Worm (Caenorhabditis elegans) whole organism, young adult: ENCODE measurements around the gene mlc-2.

Experiments
- B0035.1 ChIP-seq: sonication (generic microtip); optimal IDR thresholded peaks from 2 replicates; lab custom pipeline; 2016; ENCODE audit warnings: missing genetic modification characterization, mild to moderate bottlenecking, missing compliant biosample characterization, missing genotype, missing genetic modification reagents
- D2030.7 ChIP-seq: fragments of 200-800 bp; sonication (Bioruptor generic); IDR thresholded peaks from 2 replicates; pipeline ENCODE4 v1.3.6; 2022; ENCODE audit warnings: missing genetic modification reagents, missing genetic modification characterization, missing compliant biosample characterization
- F23B12.7 ChIP-seq: sonication (generic microtip); optimal IDR thresholded peaks from 2 replicates; lab custom pipeline; 2017; ENCODE audit warnings: missing genetic modification characterization, mild to moderate bottlenecking, missing compliant biosample characterization, antibody characterized with exemption, moderate library complexity; ENCODE audit not compliant: insufficient read depth
- K12H6.12 ChIP-seq: fragments of 200-800 bp; sonication (Bioruptor generic); optimal IDR thresholded peaks from 2 replicates; lab custom pipeline; 2018; ENCODE audit warnings: mild to moderate bottlenecking, missing genetic modification characterization, missing compliant biosample characterization
- T07F8.4 ChIP-seq: sonication (generic microtip); optimal IDR thresholded peaks from 2 replicates; lab custom pipeline; 2016; ENCODE audit warnings: mild to moderate bottlenecking, missing genetic modification characterization, moderate library complexity, missing compliant biosample characterization
- ama-1 ChIP-seq, 3 experiments: fragments of 150-350 bp in 1 of 3; sonication (generic microtip) in 2 of 3; optimal IDR thresholded peaks; 2 replicates each; lab custom pipeline; 2014 to 2018; ENCODE audit warnings: missing biosample characterization in 2 of 3, missing genetic modification characterization in 2 of 3, missing genetic modification reagents in 2 of 3
- aptf-2 ChIP-seq: fragments of 200-800 bp; sonication (Bioruptor generic); conservative IDR thresholded peaks from 2 replicates; pipeline ENCODE4 v1.3.6; 2022; ENCODE audit warnings: missing genetic modification reagents, missing genetic modification characterization, missing compliant biosample characterization
- cebp-1 ChIP-seq, 2 experiments: fragments of 200-800 bp in 1 of 2; sonication (Bioruptor generic) in 1 of 2; sonication (generic microtip) in 1 of 2; IDR thresholded peaks in 1 of 2; optimal IDR thresholded peaks in 1 of 2; 2 replicates each; pipeline versions ENCODE4 v1.3.6 to Lab custom; 2017 to 2022; ENCODE audit warnings: missing compliant biosample characterization in 2 of 2, missing genetic modification characterization in 2 of 2, mild to moderate bottlenecking in 1 of 2, missing genetic modification reagents in 1 of 2, moderate library complexity in 1 of 2
- ceh-27 ChIP-seq: fragments of 200-800 bp; sonication (Bioruptor generic); optimal IDR thresholded peaks from 2 replicates; lab custom pipeline; 2018; ENCODE audit warnings: mild to moderate bottlenecking, missing genetic modification characterization, moderate library complexity, missing compliant biosample characterization
- dox-1 ChIP-seq: fragments of 200-800 bp; sonication (Bioruptor generic); IDR thresholded peaks from 2 replicates; pipeline ENCODE4 v1.3.6; 2022; ENCODE audit warnings: missing genetic modification reagents, missing genetic modification characterization, missing compliant biosample characterization
- dpff-1 ChIP-seq: sonication (generic microtip); optimal IDR thresholded peaks from 2 replicates; lab custom pipeline; 2017; ENCODE audit warnings: mild to moderate bottlenecking, missing genetic modification characterization, missing compliant biosample characterization
- ekl-4 ChIP-seq: fragments of 200-800 bp; sonication (Bioruptor generic); IDR thresholded peaks from 2 replicates; pipeline ENCODE4 v1.3.6; 2022; ENCODE audit warnings: missing genetic modification reagents, missing genetic modification characterization, missing compliant biosample characterization
- ets-4 ChIP-seq: fragments of 200-800 bp; sonication (Bioruptor generic); optimal IDR thresholded peaks from 2 replicates; lab custom pipeline; 2018; ENCODE audit warnings: mild to moderate bottlenecking, missing genetic modification characterization, missing compliant biosample characterization
- gei-17 ChIP-seq: fragments of 200-800 bp; sonication (Bioruptor generic); optimal IDR thresholded peaks from 2 replicates; lab custom pipeline; 2018; ENCODE audit warnings: mild to moderate bottlenecking, missing genetic modification characterization, missing compliant biosample characterization
- hmg-1.2 ChIP-seq: fragments of 200-800 bp; sonication (Bioruptor generic); IDR thresholded peaks from 2 replicates; pipeline ENCODE4 v1.3.6; 2022; ENCODE audit warnings: missing genetic modification reagents, missing genetic modification characterization, missing compliant biosample characterization
- hmg-20 ChIP-seq: fragments of 200-800 bp; sonication (Bioruptor generic); IDR thresholded peaks from 2 replicates; pipeline ENCODE4 v1.3.6; 2022; ENCODE audit warnings: missing genetic modification reagents, missing genetic modification characterization, missing compliant biosample characterization
- lin-40 ChIP-seq: sonication (generic microtip); optimal IDR thresholded peaks from 2 replicates; lab custom pipeline; 2016; ENCODE audit warnings: missing genetic modification characterization, mild to moderate bottlenecking, missing compliant biosample characterization, missing genotype, missing genetic modification reagents
- lin-54 ChIP-seq: fragments of 200-800 bp; sonication (Bioruptor generic); optimal IDR thresholded peaks from 2 replicates; lab custom pipeline; 2018; ENCODE audit warnings: mild to moderate bottlenecking, missing genetic modification characterization, missing compliant biosample characterization
- madf-10 ChIP-seq: sonication (generic microtip); optimal IDR thresholded peaks from 2 replicates; lab custom pipeline; 2016; ENCODE audit warnings: mild to moderate bottlenecking, missing genetic modification characterization, missing compliant biosample characterization
- mxl-1 ChIP-seq: sonication (generic microtip); optimal IDR thresholded peaks from 2 replicates; lab custom pipeline; 2016; ENCODE audit warnings: missing genetic modification characterization, missing compliant biosample characterization
- nfya-2 ChIP-seq: fragments of 200-800 bp; sonication (Bioruptor generic); IDR thresholded peaks from 2 replicates; pipeline ENCODE4 v1.3.6; 2022; ENCODE audit warnings: missing genetic modification reagents, missing genetic modification characterization, missing compliant biosample characterization
- nhr-179 ChIP-seq: sonication (generic microtip); optimal IDR thresholded peaks from 2 replicates; lab custom pipeline; 2016; ENCODE audit warnings: mild to moderate bottlenecking, missing genetic modification characterization, missing compliant biosample characterization
- nhr-80 ChIP-seq: sonication (generic microtip); optimal IDR thresholded peaks from 2 replicates; lab custom pipeline; 2016; ENCODE audit warnings: missing genetic modification characterization, missing compliant biosample characterization
- somi-1 ChIP-seq: fragments of 200-800 bp; sonication (Bioruptor generic); optimal IDR thresholded peaks from 2 replicates; lab custom pipeline; 2018; ENCODE audit warnings: mild to moderate bottlenecking, missing genetic modification characterization, missing compliant biosample characterization
- sptf-2 ChIP-seq: fragments of 200-800 bp; sonication (Bioruptor generic); optimal IDR thresholded peaks from 2 replicates; lab custom pipeline; 2018; ENCODE audit warnings: mild to moderate bottlenecking, missing genetic modification characterization, missing compliant biosample characterization
- tbp1 ChIP-seq: fragments of 200-800 bp; sonication (Bioruptor generic); optimal IDR thresholded peaks from 2 replicates; lab custom pipeline; 2018; ENCODE audit warnings: mild to moderate bottlenecking, missing genetic modification characterization, missing compliant biosample characterization
- tbx-9 ChIP-seq: sonication (generic microtip); optimal IDR thresholded peaks from 2 replicates; lab custom pipeline; 2016; ENCODE audit warnings: borderline replicate concordance, missing genetic modification characterization, inconsistent platforms, missing compliant biosample characterization
- tlf-1 ChIP-seq: fragments of 200-800 bp; sonication (Bioruptor generic); optimal IDR thresholded peaks from 2 replicates; lab custom pipeline; 2018; ENCODE audit warnings: mild to moderate bottlenecking, missing genetic modification characterization, missing compliant biosample characterization
- zim-3 ChIP-seq: sonication (generic microtip); optimal IDR thresholded peaks from 2 replicates; lab custom pipeline; 2017; ENCODE audit warnings: mild to moderate bottlenecking, missing genetic modification characterization, moderate library complexity, missing compliant biosample characterization
- ztf-28 ChIP-seq: fragments of 200-800 bp; sonication (Bioruptor generic); IDR thresholded peaks from 2 replicates; pipeline ENCODE4 v1.3.6; 2022; ENCODE audit warnings: missing genetic modification reagents, missing genetic modification characterization, missing compliant biosample characterization

Gene mlc-2

DNA sequence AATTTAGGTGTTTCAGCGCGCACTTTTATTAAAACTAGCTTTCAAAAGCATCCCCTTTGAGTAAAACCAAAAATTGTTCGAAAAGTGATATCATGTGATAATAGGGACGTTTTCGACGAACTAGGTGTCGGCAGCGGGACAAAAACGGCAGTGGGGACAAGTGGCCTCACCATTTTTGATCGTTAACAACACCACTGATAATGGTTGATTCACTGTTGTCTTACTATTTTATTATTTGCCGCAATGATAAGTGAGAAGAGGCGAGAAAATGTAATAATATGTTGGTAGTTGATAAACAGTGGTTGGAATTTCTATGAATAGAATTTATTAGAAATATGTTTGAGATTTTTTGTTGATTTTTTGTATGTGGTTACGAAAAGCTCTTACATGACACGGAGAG lies 19.6 kb upstream of the mlc-2 start:
- TF ChIP-seq somi-1 (GFP tag; lab: Kevin White, UChicago) (no peak), nhr-80 (tag; lab: Kevin White, UChicago) (peak; percentile 60)

DNA sequence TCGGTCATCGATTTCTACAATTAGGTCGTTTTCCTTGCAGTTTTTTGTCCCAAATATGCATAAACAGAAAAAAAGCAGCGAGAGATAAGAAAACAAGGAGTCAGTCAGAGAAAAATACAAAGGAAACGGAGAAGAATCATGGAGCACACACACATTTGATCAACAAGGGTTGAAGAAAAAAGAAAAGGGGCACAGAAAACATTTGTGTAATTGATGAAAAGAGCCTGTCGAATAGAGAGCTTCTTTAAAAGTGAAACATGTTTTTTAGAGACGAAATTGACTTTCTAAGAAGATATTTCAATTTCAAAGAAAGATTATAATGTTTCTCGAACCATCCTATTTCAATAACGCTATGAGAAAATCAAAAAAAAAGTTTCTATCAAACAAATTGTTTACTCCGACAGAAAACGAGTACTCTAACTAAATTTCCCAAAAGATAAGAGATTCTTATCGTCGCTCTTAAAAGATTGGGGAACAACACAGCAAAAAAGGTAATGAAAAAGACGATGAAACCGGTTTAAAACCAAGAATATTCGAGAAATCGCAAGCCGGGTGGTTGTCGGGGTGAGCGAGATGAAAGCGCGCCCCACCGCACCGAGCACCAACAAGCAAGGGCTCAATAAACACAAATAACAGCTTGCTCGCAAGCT lies 18.3 kb upstream of the mlc-2 start, which contains the start of gene tps-1:
TSS of gene tps-1 (minus strand) at position 14 of the 650 bp plus-strand sequence.
- TF ChIP-seq ztf-28 (GFP tag; lab: Robert Waterston, UW) (no peak), lin-40 (tag; lab: Kevin White, UChicago) (peak; percentile 20), hmg-20 (GFP tag; lab: Robert Waterston, UW) (no peak), gei-17 (GFP tag; lab: Kevin White, UChicago) (no peak), K12H6.12 (tag; lab: Kevin White, UChicago) (peak; percentile 6)

DNA sequence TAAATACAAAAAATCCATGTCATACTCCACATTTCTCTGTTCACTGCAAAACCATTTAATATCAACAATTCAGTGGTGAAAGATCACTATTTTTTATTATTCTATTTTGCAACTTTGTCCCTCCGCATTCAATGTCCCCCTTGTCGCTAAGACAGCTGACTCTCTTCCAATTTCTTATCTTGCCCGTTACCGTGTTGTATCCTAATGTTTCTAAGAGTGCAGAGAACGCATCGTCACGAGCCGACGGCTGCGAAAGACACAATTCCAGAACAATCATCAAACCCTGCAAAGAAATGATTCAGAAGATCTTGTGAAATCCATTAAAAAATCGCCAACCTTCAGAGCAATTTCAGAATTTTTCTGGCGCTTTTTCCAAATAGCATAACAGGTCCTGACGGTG lies 16.5 kb upstream of the mlc-2 start:
- peak; percentile 6 for TF ChIP-seq tbp1
- no peak for TF ChIP-seq F23B12.7 (tag; lab: Kevin White, UChicago)
- no peak; the same call in 1 of the 2 replicates for TF ChIP-seq cebp-1 (GFP tag; IDR thresholded peaks at IDR 0.05; lab: Robert Waterston, UW)
- TF ChIP-seq cebp-1 (tag; optimal IDR thresholded peaks at IDR 0.05; lab: Kevin White, UChicago) = peak; percentile 65
- TF ChIP-seq ama-1 (optimal IDR thresholded peaks at IDR 0.05; lab: Kevin White, UChicago) = no peak
- TF ChIP-seq ama-1 (GFP tag; optimal IDR thresholded peaks at IDR 0.05; lab: Kevin White, UChicago) = no peak
- peak; percentile 45; the same call in 1 of the 2 replicates for TF ChIP-seq dox-1
- no peak for TF ChIP-seq aptf-2
- TF ChIP-seq nhr-80 (tag; lab: Kevin White, UChicago) = peak; percentile 38
- TF ChIP-seq D2030.7 (GFP tag; lab: Robert Waterston, UW) = no peak

DNA sequence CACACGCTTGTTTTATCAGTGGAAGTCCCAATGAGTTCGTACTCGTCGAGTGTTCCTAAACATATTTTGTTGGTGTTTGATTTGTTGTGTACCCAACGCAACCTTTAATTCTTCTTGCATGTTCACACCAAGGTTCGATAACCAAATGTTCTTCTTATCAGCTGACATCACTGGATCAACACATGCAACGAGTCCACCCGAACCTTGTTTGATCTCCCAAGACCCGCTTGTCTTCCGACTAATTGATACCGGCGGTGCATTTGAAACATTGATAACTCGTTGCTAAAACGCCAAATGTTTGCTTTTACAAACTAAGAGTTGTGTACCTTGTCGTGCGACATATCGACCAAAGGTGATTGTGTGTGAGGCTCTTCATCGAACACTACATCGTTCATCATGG lies 15.3 kb upstream of the mlc-2 start:
- TF ChIP-seq tbx-9 (tag; lab: Kevin White, UChicago) (no peak), B0035.1 (tag; lab: Kevin White, UChicago) (no peak), hmg-1.2 (no peak), nfya-2 (no peak), sptf-2 (GFP tag; lab: Kevin White, UChicago) (no peak), tlf-1 (GFP tag; lab: Kevin White, UChicago) (no peak), nhr-179 (no peak), ekl-4 (GFP tag; lab: Robert Waterston, UW) (0 out of 2 replicates have a peak, but pooled peaks have one; percentile 37), K12H6.12 (tag; lab: Kevin White, UChicago) (peak; percentile 6), dox-1 (peak; percentile 25; the same call in 1 of the 2 replicates), T07F8.4 (tag; lab: Kevin White, UChicago) (no peak), ets-4 (GFP tag; lab: Kevin White, UChicago) (no peak), cebp-1 (GFP tag; IDR thresholded peaks at IDR 0.05; lab: Robert Waterston, UW) (no peak), cebp-1 (tag; optimal IDR thresholded peaks at IDR 0.05; lab: Kevin White, UChicago) (peak; percentile 26), zim-3 (no peak), nhr-80 (tag; lab: Kevin White, UChicago) (peak; percentile 64), lin-54 (GFP tag; lab: Kevin White, UChicago) (no peak), ceh-27 (GFP tag; lab: Kevin White, UChicago) (no peak), madf-10 (no peak)
- TF ChIP-seq, all 124 proteins: peak for 5

DNA sequence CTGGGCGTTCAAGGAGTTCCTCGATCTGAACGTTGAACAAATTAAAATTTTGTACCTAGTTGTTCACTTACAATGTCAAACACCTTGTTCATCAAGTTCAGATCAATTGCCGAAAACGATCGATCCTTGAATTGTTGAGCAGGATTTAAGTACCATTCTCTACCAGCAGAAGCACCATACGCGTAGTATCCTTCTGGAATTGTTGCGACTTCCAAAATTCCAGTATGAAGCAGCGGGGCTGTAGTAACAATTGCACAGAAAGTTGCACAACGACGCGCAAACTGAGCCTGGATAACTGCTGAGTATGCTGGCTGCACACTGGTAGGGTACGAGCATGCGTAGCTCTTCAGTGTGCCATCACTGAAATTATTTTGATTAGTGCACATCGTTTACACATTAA lies 12.1 kb upstream of the mlc-2 start:
- no peak for TF ChIP-seq mxl-1 (tag; lab: Kevin White, UChicago)
- TF ChIP-seq dpff-1 (tag; lab: Kevin White, UChicago) = no peak
- TF ChIP-seq, all 124 proteins: peak for 0
